Worm (Caenorhabditis elegans) whole organism, mixed stage, embryonic: ENCODE results near the gene jmjd-4.

ENCODE experiments used
- M03D4.4 ChIP-seq: sonication (generic microtip); optimal IDR thresholded peaks from 2 replicates; lab custom pipeline; 2017; ENCODE audit warnings: mild to moderate bottlenecking, missing genetic modification characterization, missing compliant biosample characterization
- bed-3 ChIP-seq: fragments of 200-800 bp; sonication (Bioruptor generic); optimal IDR thresholded peaks from 3 replicates; lab custom pipeline; 2018; ENCODE audit warnings: mild to moderate bottlenecking, missing genetic modification characterization, moderate library complexity, missing compliant biosample characterization
- blmp-1 ChIP-seq: fragments of 150-350 bp; optimal IDR thresholded peaks from 2 replicates; lab custom pipeline; 2014; ENCODE audit warnings: missing biosample characterization, missing genetic modification characterization
- ceh-39 ChIP-seq: fragments of 150-350 bp; optimal IDR thresholded peaks from 2 replicates; lab custom pipeline; 2014; ENCODE audit warnings: missing biosample characterization, missing genetic modification characterization
- ceh-43 ChIP-seq: fragments of 200-800 bp; sonication (Bioruptor generic); optimal IDR thresholded peaks from 2 replicates; lab custom pipeline; 2018; ENCODE audit warnings: mild to moderate bottlenecking, missing genetic modification characterization, moderate library complexity, missing compliant biosample characterization
- ceh-83 ChIP-seq: fragments of 200-800 bp; sonication (Bioruptor generic); optimal IDR thresholded peaks from 2 replicates; lab custom pipeline; 2018; ENCODE audit warnings: mild to moderate bottlenecking, missing genetic modification characterization, missing compliant biosample characterization
- ces-1 ChIP-seq: fragments of 150-350 bp; optimal IDR thresholded peaks from 2 replicates; lab custom pipeline; 2014; ENCODE audit warnings: missing biosample characterization, missing genetic modification reagents, missing genetic modification characterization
- cnd-1 ChIP-seq: fragments of 200-800 bp; sonication (Bioruptor generic); optimal IDR thresholded peaks from 2 replicates; lab custom pipeline; 2018; ENCODE audit warnings: mild to moderate bottlenecking, missing genetic modification characterization, missing compliant biosample characterization
- drap-1 ChIP-seq: fragments of 200-800 bp; sonication (Bioruptor generic); optimal IDR thresholded peaks from 3 replicates; lab custom pipeline; 2018; ENCODE audit warnings: mild to moderate bottlenecking, missing genetic modification characterization, missing compliant biosample characterization
- elt-1 ChIP-seq: sonication (generic microtip); optimal IDR thresholded peaks from 2 replicates; lab custom pipeline; 2017; ENCODE audit warnings: missing genetic modification characterization, mild to moderate bottlenecking, missing compliant biosample characterization, antibody characterized with exemption, moderate library complexity, borderline replicate concordance; ENCODE audit not compliant: insufficient read depth
- elt-3 ChIP-seq: fragments of 150-350 bp; optimal IDR thresholded peaks from 2 replicates; lab custom pipeline; 2014; ENCODE audit warnings: missing biosample characterization, missing genetic modification characterization
- flh-1 ChIP-seq: fragments of 200-800 bp; sonication (Bioruptor generic); optimal IDR thresholded peaks from 2 replicates; lab custom pipeline; 2018; ENCODE audit warnings: mild to moderate bottlenecking, missing genetic modification characterization, moderate library complexity, missing compliant biosample characterization
- ham-2 ChIP-seq: fragments of 200-800 bp; sonication (Bioruptor generic); optimal IDR thresholded peaks from 2 replicates; lab custom pipeline; 2018; ENCODE audit warnings: mild to moderate bottlenecking, missing genetic modification characterization, missing compliant biosample characterization
- hlh-1 ChIP-seq: fragments of 150-350 bp; optimal IDR thresholded peaks from 2 replicates; lab custom pipeline; 2014; ENCODE audit warnings: missing biosample characterization, missing genetic modification reagents, missing genetic modification characterization
- lin-13 ChIP-seq: fragments of 150-350 bp; optimal IDR thresholded peaks from 2 replicates; lab custom pipeline; 2014; ENCODE audit warnings: missing biosample characterization, missing genetic modification characterization
- lin-32 ChIP-seq: fragments of 200-800 bp; sonication (Bioruptor generic); optimal IDR thresholded peaks from 2 replicates; lab custom pipeline; 2018; ENCODE audit warnings: mild to moderate bottlenecking, missing genetic modification characterization, missing compliant biosample characterization
- lsy-2 ChIP-seq: fragments of 150-350 bp; optimal IDR thresholded peaks from 2 replicates; lab custom pipeline; 2014; ENCODE audit warnings: missing biosample characterization, missing genetic modification characterization
- mab-5 ChIP-seq: fragments of 150-350 bp; optimal IDR thresholded peaks from 2 replicates; lab custom pipeline; 2014; ENCODE audit warnings: missing biosample characterization, missing genetic modification characterization
- mep-1 ChIP-seq: fragments of 150-350 bp; optimal IDR thresholded peaks from 2 replicates; lab custom pipeline; 2017; ENCODE audit warnings: missing biosample characterization, missing genetic modification reagents, missing genetic modification characterization, inconsistent platforms
- mls-2 ChIP-seq: sonication (generic microtip); optimal IDR thresholded peaks from 2 replicates; lab custom pipeline; 2016; ENCODE audit warnings: mild to moderate bottlenecking, missing genetic modification characterization, moderate library complexity, missing compliant biosample characterization
- nhr-12 ChIP-seq: fragments of 150-350 bp; optimal IDR thresholded peaks from 2 replicates; lab custom pipeline; 2014; ENCODE audit warnings: missing biosample characterization, missing genetic modification characterization
- nhr-2 ChIP-seq: fragments of 150-350 bp; optimal IDR thresholded peaks from 2 replicates; lab custom pipeline; 2014; ENCODE audit warnings: missing biosample characterization, missing genetic modification characterization
- nhr-237 ChIP-seq: fragments of 150-350 bp; optimal IDR thresholded peaks from 2 replicates; lab custom pipeline; 2014; ENCODE audit warnings: missing biosample characterization, missing genetic modification characterization
- nhr-28 ChIP-seq: fragments of 150-350 bp; optimal IDR thresholded peaks from 2 replicates; lab custom pipeline; 2014; ENCODE audit warnings: missing biosample characterization, missing genetic modification characterization
- nhr-76 ChIP-seq: sonication (generic microtip); optimal IDR thresholded peaks from 2 replicates; lab custom pipeline; 2017; ENCODE audit warnings: missing biosample characterization, missing genetic modification characterization
- pha-4 ChIP-seq: fragments of 150-350 bp; optimal IDR thresholded peaks from 2 replicates; lab custom pipeline; 2018; ENCODE audit warnings: missing biosample characterization, missing genetic modification reagents, missing genetic modification characterization
- sem-2 ChIP-seq: fragments of 200-800 bp; sonication (Bioruptor generic); optimal IDR thresholded peaks from 2 replicates; lab custom pipeline; 2018; ENCODE audit warnings: mild to moderate bottlenecking, missing genetic modification characterization, missing compliant biosample characterization
- snpc-4 ChIP-seq: fragments of 150-350 bp; optimal IDR thresholded peaks from 2 replicates; lab custom pipeline; 2014; ENCODE audit warnings: missing biosample characterization, missing genetic modification characterization
- sptf-1 ChIP-seq: sonication (generic microtip); optimal IDR thresholded peaks from 2 replicates; lab custom pipeline; 2017; ENCODE audit warnings: mild to moderate bottlenecking, missing genetic modification characterization, moderate library complexity, missing compliant biosample characterization
- tbx-8 ChIP-seq: fragments of 200-800 bp; sonication (Bioruptor generic); optimal IDR thresholded peaks from 2 replicates; lab custom pipeline; 2018; ENCODE audit warnings: mild to moderate bottlenecking, missing genetic modification characterization, moderate library complexity, missing compliant biosample characterization
- unc-120 ChIP-seq: sonication (generic microtip); optimal IDR thresholded peaks from 2 replicates; lab custom pipeline; 2017; ENCODE audit warnings: missing genetic modification characterization, missing compliant biosample characterization; ENCODE audit not compliant: poor library complexity, severe bottlenecking
- unc-39 ChIP-seq: fragments of 150-350 bp; optimal IDR thresholded peaks from 2 replicates; lab custom pipeline; 2014; ENCODE audit warnings: missing biosample characterization, missing genetic modification characterization
- unc-62 ChIP-seq: fragments of 150-350 bp; optimal IDR thresholded peaks from 2 replicates; lab custom pipeline; 2014; ENCODE audit warnings: missing biosample characterization, missing genetic modification reagents, missing genetic modification characterization
- zip-8 ChIP-seq: fragments of 150-350 bp; optimal IDR thresholded peaks from 2 replicates; lab custom pipeline; 2014; ENCODE audit warnings: missing biosample characterization, missing genetic modification characterization
- ztf-11 ChIP-seq: fragments of 150-350 bp; optimal IDR thresholded peaks from 2 replicates; lab custom pipeline; 2014; ENCODE audit warnings: missing biosample characterization, missing genetic modification characterization

jmjd-4 gene

DNA sequence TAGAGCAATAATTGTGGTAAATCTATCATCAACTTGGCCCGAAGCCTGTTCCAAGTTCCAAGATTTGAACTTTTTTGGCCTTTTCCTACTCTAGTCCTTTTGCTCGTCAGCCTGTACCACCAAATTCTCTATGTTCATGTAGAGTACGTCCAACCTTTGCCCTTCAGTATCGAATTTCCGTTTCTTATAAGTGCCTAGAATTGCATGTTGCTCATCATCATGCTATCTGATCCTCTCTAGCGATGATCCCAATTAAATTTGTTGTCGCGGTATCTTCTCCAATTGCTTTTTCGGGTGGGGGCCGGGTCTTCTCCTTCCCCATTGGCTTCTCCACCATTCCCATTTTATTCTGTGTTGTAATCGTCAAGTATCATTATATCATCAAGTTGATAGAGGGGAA lies 39.9 kb downstream of the jmjd-4 start:
- TF ChIP-seq lsy-2 (tag; lab: Kevin White, UChicago) (no peak), nhr-2 (tag; lab: Kevin White, UChicago) (no peak), cnd-1 (no peak)

DNA sequence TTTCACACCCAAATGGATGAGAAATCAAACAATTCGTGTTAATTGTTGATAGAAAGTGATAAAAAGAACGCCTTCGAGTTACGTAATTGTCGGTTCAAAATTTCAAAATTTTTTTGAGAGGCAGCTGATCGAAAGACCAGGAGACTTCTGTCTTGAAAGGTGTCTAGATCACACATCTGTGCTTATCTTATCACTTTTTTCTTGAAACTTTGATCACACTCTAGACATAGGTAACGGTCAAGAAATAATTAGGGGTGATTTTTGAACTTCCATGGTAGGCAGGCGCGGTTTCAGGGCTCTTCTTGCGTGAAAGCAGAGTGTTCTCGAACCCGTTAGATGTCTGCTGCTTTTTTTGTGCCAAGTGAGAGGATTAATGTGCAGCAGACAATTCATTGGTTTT lies 40.5 kb downstream of the jmjd-4 start:
- TF ChIP-seq bed-3 = no peak
- no peak for TF ChIP-seq sptf-1 (tag; lab: Kevin White, UChicago)
- no peak for TF ChIP-seq hlh-1 (tag; lab: Kevin White, UChicago)
- no peak for TF ChIP-seq cnd-1
- TF ChIP-seq nhr-12 (tag; lab: Kevin White, UChicago) = no peak
- no peak for TF ChIP-seq mep-1

DNA sequence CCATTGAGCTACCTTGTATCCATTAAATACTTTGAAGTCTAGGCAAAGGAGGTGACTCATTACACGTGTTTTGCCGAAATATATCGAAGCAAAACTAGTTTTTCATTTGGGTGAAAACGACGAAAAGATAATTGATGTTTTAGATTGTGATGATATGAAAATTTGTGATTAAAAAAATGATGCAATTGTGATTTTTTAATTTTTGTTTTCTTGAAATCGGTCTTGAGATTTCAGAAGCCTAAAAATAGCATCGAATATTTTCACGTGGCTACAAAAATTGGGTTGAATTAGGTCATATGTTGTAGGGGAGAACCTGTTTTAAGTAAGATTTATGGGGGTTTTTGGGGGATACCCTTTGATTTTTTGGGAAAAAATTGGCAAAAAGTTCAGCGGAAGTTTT lies 43.3 kb downstream of the jmjd-4 start:
- no peak for TF ChIP-seq ham-2
- TF ChIP-seq nhr-2 (tag; lab: Kevin White, UChicago) = no peak
- no peak for TF ChIP-seq drap-1 (GFP tag; lab: Kevin White, UChicago)
- TF ChIP-seq nhr-12 (tag; lab: Kevin White, UChicago) = no peak
- TF ChIP-seq mls-2 (tag; lab: Kevin White, UChicago) = no peak
- no peak for TF ChIP-seq ztf-11
- no peak for TF ChIP-seq blmp-1
- no peak for TF ChIP-seq nhr-28 (tag; lab: Kevin White, UChicago)
- no peak for TF ChIP-seq unc-39 (tag; lab: Kevin White, UChicago)

DNA sequence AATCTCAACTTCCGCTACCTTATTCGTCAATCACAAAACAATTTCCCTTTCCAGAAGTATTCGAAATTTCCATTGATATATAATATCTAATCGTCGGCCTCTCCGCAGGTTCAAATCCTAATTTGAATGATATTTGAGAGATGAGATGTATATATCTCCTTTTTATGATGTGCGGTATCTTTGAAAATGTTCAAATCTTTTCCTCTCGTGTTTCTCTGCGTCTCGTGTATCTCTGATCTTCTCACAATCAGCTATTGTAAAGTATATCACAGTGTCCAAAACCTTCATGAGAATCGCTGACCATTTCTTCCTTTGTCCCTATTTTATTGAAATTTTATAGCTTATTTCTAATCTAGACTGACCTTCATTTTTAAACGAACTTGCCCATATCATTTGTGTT lies 44.0 kb downstream of the jmjd-4 start:
- TF ChIP-seq elt-3 (tag; lab: Kevin White, UChicago) = no peak
- TF ChIP-seq hlh-1 (tag; lab: Kevin White, UChicago) = no peak
- no peak for TF ChIP-seq nhr-12 (tag; lab: Kevin White, UChicago)
- no peak for TF ChIP-seq ces-1
- no peak for TF ChIP-seq mls-2 (tag; lab: Kevin White, UChicago)
- no peak for TF ChIP-seq lin-13 (tag; lab: Kevin White, UChicago)
- no peak for TF ChIP-seq unc-62
- TF ChIP-seq flh-1 (GFP tag; lab: Kevin White, UChicago) = no peak
- TF ChIP-seq mab-5 (tag; lab: Kevin White, UChicago) = no peak
- TF ChIP-seq lin-32 (GFP tag; lab: Kevin White, UChicago) = no peak
- no peak for TF ChIP-seq ceh-83 (GFP tag; lab: Kevin White, UChicago)
- TF ChIP-seq nhr-2 (tag; lab: Kevin White, UChicago) = no peak
- TF ChIP-seq cnd-1 = no peak
- no peak for TF ChIP-seq snpc-4 (tag; lab: Kevin White, UChicago)
- TF ChIP-seq unc-120 (tag; lab: Kevin White, UChicago) = no peak
- TF ChIP-seq ztf-11 = no peak
- TF ChIP-seq ceh-39 = no peak

DNA sequence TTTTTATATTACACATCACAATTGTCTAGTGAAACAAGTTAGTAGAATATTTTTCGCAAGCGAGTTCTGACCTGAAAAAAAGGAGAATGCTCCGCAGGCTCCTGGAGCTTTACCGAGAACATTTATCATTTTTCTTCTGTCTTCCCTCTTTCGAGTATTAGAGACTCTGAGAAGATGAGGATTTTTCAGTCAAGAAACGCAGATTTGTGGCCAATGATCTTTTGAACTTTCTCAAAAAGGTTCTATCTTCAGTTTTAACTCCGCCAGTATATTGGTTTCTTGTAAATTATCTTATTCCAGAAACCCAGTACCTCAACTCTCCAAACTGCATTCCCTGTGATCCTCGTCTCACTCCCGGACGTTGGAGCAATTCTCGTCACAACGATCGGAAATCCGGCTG lies 48.2 kb downstream of the jmjd-4 start, which contains the start of gene K10G9.2:
Gene K10G9.2, plus strand, starts transcription at position 301 of the 400 bp plus-strand sequence.
- no peak for TF ChIP-seq unc-62
- TF ChIP-seq ham-2 = no peak
- no peak for TF ChIP-seq nhr-28 (tag; lab: Kevin White, UChicago)
- TF ChIP-seq nhr-2 (tag; lab: Kevin White, UChicago) = no peak
- TF ChIP-seq blmp-1 = no peak
- no peak for TF ChIP-seq mep-1
- TF ChIP-seq ceh-43 (GFP tag; lab: Kevin White, UChicago) = no peak
- no peak for TF ChIP-seq zip-8
- no peak for TF ChIP-seq mab-5 (tag; lab: Kevin White, UChicago)
- TF ChIP-seq tbx-8 (GFP tag; lab: Kevin White, UChicago) = no peak
- TF ChIP-seq sem-2 = no peak
- no peak for TF ChIP-seq elt-1
- TF ChIP-seq cnd-1 = no peak
- no peak for TF ChIP-seq unc-39 (tag; lab: Kevin White, UChicago)

DNA sequence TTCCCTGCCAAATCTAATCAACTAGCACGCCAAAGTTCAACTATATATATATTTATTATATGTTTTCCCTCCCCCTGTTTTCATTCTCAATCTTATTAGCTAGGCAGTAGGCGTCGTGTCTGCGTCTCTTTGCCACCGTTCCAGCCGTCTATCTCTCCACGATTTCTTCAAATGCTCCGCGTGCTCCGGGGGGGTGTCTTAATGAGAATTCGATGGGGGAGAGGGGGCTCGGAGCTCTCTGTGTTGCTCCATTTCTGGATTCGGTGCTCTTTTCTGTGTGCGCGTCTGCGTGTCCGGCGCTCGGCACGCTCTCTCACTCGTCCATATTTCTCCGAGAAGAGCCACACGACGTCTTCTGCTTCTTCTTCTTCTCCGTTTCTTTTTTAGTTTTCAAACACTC lies 49.6 kb downstream of the jmjd-4 start:
- no peak for TF ChIP-seq cnd-1
- TF ChIP-seq pha-4 (tag; lab: Kevin White, UChicago) = no peak
- no peak for TF ChIP-seq nhr-28 (tag; lab: Kevin White, UChicago)
- TF ChIP-seq nhr-76 (tag; lab: Kevin White, UChicago) = no peak
- TF ChIP-seq zip-8 = no peak
- TF ChIP-seq drap-1 (GFP tag; lab: Kevin White, UChicago) = no peak
- no peak for TF ChIP-seq sem-2
- no peak for TF ChIP-seq ham-2
- no peak for TF ChIP-seq mep-1
- no peak for TF ChIP-seq unc-39 (tag; lab: Kevin White, UChicago)
- TF ChIP-seq sptf-1 (tag; lab: Kevin White, UChicago) = peak; percentile 45
- no peak for TF ChIP-seq nhr-12 (tag; lab: Kevin White, UChicago)
- TF ChIP-seq ceh-43 (GFP tag; lab: Kevin White, UChicago) = no peak
- peak; percentile 0 for TF ChIP-seq lsy-2 (tag; lab: Kevin White, UChicago)
- no peak for TF ChIP-seq unc-62
- TF ChIP-seq tbx-8 (GFP tag; lab: Kevin White, UChicago) = no peak
- TF ChIP-seq unc-120 (tag; lab: Kevin White, UChicago) = peak; percentile 68
- no peak for TF ChIP-seq snpc-4 (tag; lab: Kevin White, UChicago)
- peak; percentile 69 for TF ChIP-seq mls-2 (tag; lab: Kevin White, UChicago)
- no peak for TF ChIP-seq flh-1 (GFP tag; lab: Kevin White, UChicago)
- TF ChIP-seq ces-1 = peak; percentile 99
- no peak for TF ChIP-seq mab-5 (tag; lab: Kevin White, UChicago)
- no peak for TF ChIP-seq nhr-2 (tag; lab: Kevin White, UChicago)
- TF ChIP-seq elt-1 = no peak
- no peak for TF ChIP-seq lin-32 (GFP tag; lab: Kevin White, UChicago)
- TF ChIP-seq blmp-1 = no peak
- TF ChIP-seq nhr-237 (tag; lab: Kevin White, UChicago) = no peak
- TF ChIP-seq ztf-11 = no peak
- no peak for TF ChIP-seq ceh-83 (GFP tag; lab: Kevin White, UChicago)
- TF ChIP-seq hlh-1 (tag; lab: Kevin White, UChicago) = no peak
- no peak for TF ChIP-seq ceh-39
- peak; percentile 38 for TF ChIP-seq M03D4.4
- TF ChIP-seq elt-3 (tag; lab: Kevin White, UChicago) = no peak
- TF ChIP-seq lin-13 (tag; lab: Kevin White, UChicago) = no peak
